Fruit fly (Drosophila melanogaster): ENCODE results near the gene hid.

- TF ChIP-seq CG7745 (tag; optimal IDR thresholded peaks at IDR 0.05), result no peak
- no peak for TF ChIP-seq CG31365 (tag; optimal IDR thresholded peaks at IDR 0.05)
- TF ChIP-seq ttk (GFP tag; IDR thresholded peaks at IDR 0.05), result no peak
- TF ChIP-seq CG6654 (GFP tag; optimal IDR thresholded peaks at IDR 0.05), result no peak
- no peak for TF ChIP-seq stc (GFP tag; IDR thresholded peaks at IDR 0.05)
These were observed 46.2 kb downstream of the hid start, which contains the start of gene geko for dm6 chr3L:18139184-18139629.

All from whole organism, embryonic.